Worm (Caenorhabditis elegans) whole organism, L4 larva: ENCODE results near the gene F55G7.4.
A peak's percentile ranks its signal among the peaks of the same experiment; 100 is the strongest.

ENCODE experiments used
- F44E2.7 ChIP-seq: fragments of 200-800 bp; sonication (Bioruptor generic); IDR thresholded peaks from 2 replicates; pipeline ENCODE4 v2.1.2; 2022; ENCODE audit warnings: missing genetic modification characterization, missing compliant biosample characterization
- F49E8.2 ChIP-seq: sonication (generic microtip); optimal IDR thresholded peaks from 2 replicates; lab custom pipeline; 2016; ENCODE audit warnings: missing compliant biosample characterization, mild to moderate bottlenecking, missing genetic modification characterization, borderline replicate concordance
- Y105C5A.15 ChIP-seq: fragments of 200-800 bp; sonication (Bioruptor generic); IDR thresholded peaks from 2 replicates; pipeline ENCODE4 v1.3.6; 2022; ENCODE audit warnings: missing genetic modification characterization, missing compliant biosample characterization
- ZK546.5 ChIP-seq, 2 experiments: sonication (generic microtip); optimal IDR thresholded peaks; 2 replicates each; lab custom pipeline; 2017; ENCODE audit warnings: missing biosample characterization in 2 of 2, missing genetic modification characterization in 2 of 2
- aly-2 ChIP-seq: sonication (generic microtip); optimal IDR thresholded peaks from 2 replicates; lab custom pipeline; 2018; ENCODE audit warnings: missing biosample characterization, missing genetic modification characterization
- ama-1 ChIP-seq: fragments of 150-350 bp; optimal IDR thresholded peaks from 2 replicates; lab custom pipeline; 2014; ENCODE audit warnings: inconsistent platforms, mixed read lengths
- arid-1 ChIP-seq: fragments of 200-800 bp; sonication (Bioruptor generic); conservative IDR thresholded peaks from 2 replicates; pipeline ENCODE4 v1.3.6; 2022; ENCODE audit warnings: missing genetic modification reagents, missing genetic modification characterization, missing compliant biosample characterization
- ceh-32 ChIP-seq: sonication (generic microtip); optimal IDR thresholded peaks from 2 replicates; lab custom pipeline; 2016; ENCODE audit warnings: mild to moderate bottlenecking, missing genetic modification characterization, missing compliant biosample characterization; ENCODE audit not compliant: poor library complexity
- ceh-62 ChIP-seq: sonication (generic microtip); optimal IDR thresholded peaks from 2 replicates; lab custom pipeline; 2017; ENCODE audit warnings: missing biosample characterization, missing genetic modification characterization
- ceh-82 ChIP-seq: sonication (generic microtip); optimal IDR thresholded peaks from 2 replicates; lab custom pipeline; 2017; ENCODE audit warnings: missing biosample characterization, missing genetic modification characterization
- cey-2 ChIP-seq: sonication (generic microtip); optimal IDR thresholded peaks from 3 replicates; lab custom pipeline; 2017; ENCODE audit warnings: missing genetic modification characterization, mild to moderate bottlenecking, missing compliant biosample characterization, antibody characterized with exemption, borderline replicate concordance; ENCODE audit not compliant: insufficient read depth
- daf-12 ChIP-seq: fragments of 150-350 bp; optimal IDR thresholded peaks from 2 replicates; lab custom pipeline; 2014; ENCODE audit warnings: missing biosample characterization, missing genetic modification reagents, missing genetic modification characterization
- daf-19 ChIP-seq: fragments of 200-800 bp; sonication (Bioruptor generic); conservative IDR thresholded peaks from 2 replicates; pipeline ENCODE4 v1.3.6; 2022; ENCODE audit warnings: missing genetic modification characterization, missing compliant biosample characterization
- jun-1 ChIP-seq: fragments of 150-350 bp; optimal IDR thresholded peaks from 2 replicates; lab custom pipeline; 2014; ENCODE audit warnings: missing biosample characterization, missing genetic modification reagents, missing genetic modification characterization
- lin-13 ChIP-seq: fragments of 150-350 bp; optimal IDR thresholded peaks from 2 replicates; lab custom pipeline; 2014; ENCODE audit warnings: missing biosample characterization, missing genetic modification reagents, missing genetic modification characterization
- lin-29 ChIP-seq: fragments of 200-800 bp; sonication (Bioruptor generic); IDR thresholded peaks from 2 replicates; pipeline ENCODE4 v1.3.6; 2022; ENCODE audit warnings: missing genetic modification reagents, missing genetic modification characterization, missing compliant biosample characterization
- lir-3 ChIP-seq: sonication (generic microtip); optimal IDR thresholded peaks from 2 replicates; lab custom pipeline; 2016; ENCODE audit warnings: mild to moderate bottlenecking, missing genetic modification characterization, missing compliant biosample characterization
- lsy-2 ChIP-seq, 2 experiments: fragments of 150-350 bp in 1 of 2; sonication (generic microtip) in 1 of 2; optimal IDR thresholded peaks; 2 replicates each; lab custom pipeline; 2014 to 2017; ENCODE audit warnings: missing biosample characterization in 2 of 2, missing genetic modification characterization in 2 of 2
- mep-1 ChIP-seq: fragments of 150-350 bp; sonication (generic microtip); optimal IDR thresholded peaks from 3 replicates; lab custom pipeline; 2014; ENCODE audit warnings: missing biosample characterization, missing genetic modification characterization
- mes-2 ChIP-seq: sonication (generic microtip); optimal IDR thresholded peaks from 2 replicates; lab custom pipeline; 2016; ENCODE audit warnings: missing genotype, mild to moderate bottlenecking, missing genetic modification characterization, missing compliant biosample characterization; ENCODE audit not compliant: poor library complexity, severe bottlenecking
- mxl-2 ChIP-seq: fragments of 200-800 bp; sonication (Bioruptor generic); conservative IDR thresholded peaks from 2 replicates; pipeline ENCODE4 v1.3.6; 2022; ENCODE audit warnings: missing genetic modification reagents, missing genetic modification characterization, missing compliant biosample characterization
- nhr-102 ChIP-seq: sonication (generic microtip); optimal IDR thresholded peaks from 2 replicates; lab custom pipeline; 2016; ENCODE audit warnings: mild to moderate bottlenecking, missing genetic modification characterization, moderate library complexity, missing compliant biosample characterization
- nhr-11 ChIP-seq: fragments of 150-350 bp; optimal IDR thresholded peaks from 2 replicates; lab custom pipeline; 2014; ENCODE audit warnings: missing biosample characterization, missing genetic modification characterization
- nhr-111 ChIP-seq: fragments of 200-800 bp; sonication (Bioruptor generic); optimal IDR thresholded peaks from 2 replicates; lab custom pipeline; 2018; ENCODE audit warnings: mild to moderate bottlenecking, missing genetic modification characterization, missing compliant biosample characterization
- nhr-28 ChIP-seq: fragments of 150-350 bp; optimal IDR thresholded peaks from 2 replicates; lab custom pipeline; 2014; ENCODE audit warnings: missing biosample characterization, missing genetic modification characterization
- nhr-41 ChIP-seq: fragments of 200-800 bp; sonication (Bioruptor generic); IDR thresholded peaks from 2 replicates; pipeline ENCODE4 v1.3.6; 2022; ENCODE audit warnings: missing genetic modification reagents, missing genetic modification characterization, missing compliant biosample characterization
- nhr-48 ChIP-seq: sonication (generic microtip); optimal IDR thresholded peaks from 2 replicates; lab custom pipeline; 2016; ENCODE audit warnings: mild to moderate bottlenecking, missing genetic modification characterization, missing compliant biosample characterization
- sdz-12 ChIP-seq: fragments of 200-800 bp; sonication (Bioruptor generic); optimal IDR thresholded peaks from 2 replicates; lab custom pipeline; 2018; ENCODE audit warnings: mild to moderate bottlenecking, missing genetic modification characterization, missing compliant biosample characterization
- set-16 ChIP-seq: fragments of 200-800 bp; sonication (Bioruptor generic); IDR thresholded peaks from 2 replicates; pipeline ENCODE4 v1.3.6; 2022; ENCODE audit warnings: missing genetic modification reagents, missing genetic modification characterization, missing compliant biosample characterization
- spr-3 ChIP-seq: fragments of 200-800 bp; sonication (Bioruptor generic); optimal IDR thresholded peaks from 2 replicates; lab custom pipeline; 2018; ENCODE audit warnings: mild to moderate bottlenecking, missing genetic modification characterization, missing compliant biosample characterization
- unc-130 ChIP-seq: sonication (generic microtip); optimal IDR thresholded peaks from 2 replicates; lab custom pipeline; 2016; ENCODE audit warnings: missing genetic modification reagents, missing genetic modification characterization, missing compliant biosample characterization
- unc-62 ChIP-seq, 3 experiments: fragments of 150-350 bp in 1 of 3; sonication (generic microtip); optimal IDR thresholded peaks in 2 of 3; peaks in 1 of 3; 1 replicate in 1 of 3; 2 replicates in 2 of 3; lab custom pipeline; 2014 to 2017; ENCODE audit warnings: missing biosample characterization in 3 of 3, missing genetic modification characterization in 3 of 3, missing genetic modification reagents in 3 of 3, missing genotype in 1 of 3
- zag-1 ChIP-seq: fragments of 150-350 bp; optimal IDR thresholded peaks from 2 replicates; lab custom pipeline; 2014; ENCODE audit warnings: missing biosample characterization, missing genetic modification characterization
- zip-2 ChIP-seq: fragments of 150-350 bp; optimal IDR thresholded peaks from 2 replicates; lab custom pipeline; 2014; ENCODE audit warnings: missing biosample characterization, missing genetic modification characterization

F55G7.4 gene

DNA sequence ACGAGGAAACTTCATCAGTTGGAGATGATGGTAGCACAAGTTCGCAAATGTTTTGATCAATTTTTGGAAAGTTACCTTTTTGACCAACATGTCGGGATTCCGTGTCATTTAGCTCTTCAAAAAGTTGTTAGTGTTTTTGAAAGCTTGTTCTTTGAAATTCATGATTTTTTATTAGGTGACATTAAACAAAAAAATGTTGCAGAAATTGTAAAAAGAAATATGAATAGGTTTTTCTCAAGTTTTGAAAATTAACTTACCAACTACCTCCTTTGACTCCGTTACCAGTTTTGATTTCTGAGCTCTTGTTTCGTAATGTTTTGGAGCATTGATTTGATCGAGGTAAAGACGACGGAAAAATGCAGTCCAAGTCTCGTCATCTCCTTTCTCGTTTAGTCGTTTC is 24.4 kb downstream of the F55G7.4 start:
- TF ChIP-seq arid-1 (GFP tag; lab: Robert Waterston, UW) (no peak), nhr-41 (GFP tag; lab: Robert Waterston, UW) (no peak), unc-62 (GFP tag; optimal IDR thresholded peaks at IDR 0.05 in 1 of 2; lab: Kevin White, UChicago) (peak in 1 of 2 experiments; percentile 94), unc-62 (tag; optimal IDR thresholded peaks at IDR 0.05; lab: Kevin White, UChicago) (no peak)

DNA sequence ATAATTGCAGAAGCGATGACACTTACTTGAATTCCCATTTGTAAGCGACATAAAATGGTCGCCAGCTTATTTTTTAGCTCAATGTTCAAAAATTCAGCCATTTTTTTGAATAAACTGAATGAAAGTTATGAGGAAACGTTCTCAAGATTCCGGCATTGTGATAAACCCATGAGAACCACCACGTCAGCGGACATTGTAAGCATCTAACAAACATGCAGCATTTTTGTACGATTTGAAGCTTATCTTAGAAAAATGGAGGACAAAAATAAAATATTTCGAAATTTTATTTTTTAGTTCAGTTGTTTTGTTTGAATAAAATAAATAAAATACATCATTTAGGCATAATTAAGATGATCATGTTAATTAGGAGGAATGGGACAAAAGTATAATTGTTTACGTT is 25.5 kb downstream of the F55G7.4 start, which contains the start of gene T08D10.4:
Gene T08D10.4 (minus strand): TSS at position 101 of the 400 bp plus-strand sequence.
- no peak for TF ChIP-seq lsy-2 (tag; optimal IDR thresholded peaks at IDR 0.05; lab: Kevin White, UChicago)
- no peak for TF ChIP-seq nhr-48 (tag; lab: Kevin White, UChicago)
- TF ChIP-seq set-16 (GFP tag; lab: Robert Waterston, UW), result no peak
- peak in 1 of 2 experiments; percentile 8 for TF ChIP-seq unc-62 (GFP tag; optimal IDR thresholded peaks at IDR 0.05 in 1 of 2; lab: Kevin White, UChicago)
- TF ChIP-seq unc-62 (tag; optimal IDR thresholded peaks at IDR 0.05; lab: Kevin White, UChicago), result no peak
- no peak for TF ChIP-seq daf-12 (tag; lab: Kevin White, UChicago)
- no peak for TF ChIP-seq nhr-102 (tag; lab: Kevin White, UChicago)

DNA sequence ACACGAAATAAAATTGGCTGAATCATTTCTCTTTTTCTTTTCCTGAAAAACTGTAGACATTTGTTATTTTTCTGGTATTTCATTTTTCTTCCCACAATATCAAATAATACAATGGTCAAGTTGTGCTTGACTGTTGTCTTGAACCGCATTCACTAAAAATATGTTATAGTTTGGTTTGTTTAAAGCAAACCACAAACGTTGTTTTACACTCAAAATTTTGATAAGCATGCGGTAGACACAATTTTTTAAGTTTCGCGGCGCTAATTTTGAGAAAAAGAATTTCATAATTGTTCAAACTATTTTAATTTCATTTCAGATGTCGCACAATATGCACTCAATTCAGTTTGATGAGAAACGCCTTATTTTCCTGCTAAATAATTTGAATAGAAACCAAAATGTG is 27.4 kb downstream of the F55G7.4 start, which contains the start of gene T08D10.3:
Gene T08D10.3 (plus strand): TSS at position 301 of the 400 bp plus-strand sequence.
- TF ChIP-seq cey-2 (tag; lab: Kevin White, UChicago) (no peak), Y105C5A.15 (GFP tag; lab: Robert Waterston, UW) (no peak), unc-130 (GFP tag; lab: Kevin White, UChicago) (no peak), F49E8.2 (tag; lab: Kevin White, UChicago) (no peak), mxl-2 (GFP tag; lab: Robert Waterston, UW) (no peak), zip-2 (tag; lab: Kevin White, UChicago) (no peak)

DNA sequence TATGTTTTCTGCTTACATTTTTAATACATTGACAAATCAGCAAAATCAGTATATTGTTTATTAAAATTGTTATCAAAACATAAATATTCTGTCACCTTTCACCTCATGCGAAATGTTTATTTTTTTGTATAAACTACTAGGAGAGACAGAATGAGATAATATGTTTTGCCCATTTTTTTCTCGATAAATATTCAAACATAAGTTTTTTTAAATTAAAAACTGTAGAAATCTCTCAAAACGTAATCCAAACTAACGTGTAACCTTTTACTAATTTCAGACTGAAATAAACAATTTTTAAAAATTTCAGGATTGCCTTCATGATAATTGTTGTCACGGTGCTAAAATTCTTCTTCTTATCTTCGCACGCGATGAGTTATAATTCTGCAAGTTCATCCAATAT is 29.6 kb downstream of the F55G7.4 start, which contains the start of gene T08D10.5:
Gene T08D10.5 (plus strand): TSS at position 301 of the 400 bp plus-strand sequence.
- no peak for TF ChIP-seq ama-1 (lab: Kevin White, UChicago)
- no peak for TF ChIP-seq mep-1
- TF ChIP-seq zag-1 (tag; lab: Kevin White, UChicago), result no peak
- TF ChIP-seq F44E2.7, result no peak
- no peak for TF ChIP-seq unc-62 (GFP tag; optimal IDR thresholded peaks at IDR 0.05 in 1 of 2; lab: Kevin White, UChicago)
- TF ChIP-seq unc-62 (tag; optimal IDR thresholded peaks at IDR 0.05; lab: Kevin White, UChicago), result no peak
- TF ChIP-seq daf-19 (GFP tag; lab: Robert Waterston, UW), result no peak
- no peak for TF ChIP-seq ZK546.5 (tag; optimal IDR thresholded peaks at IDR 0.05; lab: Kevin White, UChicago)
- no peak for TF ChIP-seq spr-3
- no peak for TF ChIP-seq aly-2 (tag; lab: Kevin White, UChicago)
- no peak for TF ChIP-seq set-16 (GFP tag; lab: Robert Waterston, UW)
- TF ChIP-seq zip-2 (tag; lab: Kevin White, UChicago), result no peak
- no peak for TF ChIP-seq lin-29 (GFP tag; lab: Robert Waterston, UW)
- TF ChIP-seq lin-13 (GFP tag; lab: Kevin White, UChicago), result no peak
- no peak for TF ChIP-seq nhr-111 (GFP tag; lab: Kevin White, UChicago)
- no peak for TF ChIP-seq arid-1 (GFP tag; lab: Robert Waterston, UW)
- TF ChIP-seq sdz-12 (GFP tag; lab: Kevin White, UChicago), result no peak
- no peak for TF ChIP-seq nhr-28
- no peak for TF ChIP-seq jun-1 (tag; lab: Kevin White, UChicago)
- TF ChIP-seq ceh-82, result no peak
- TF ChIP-seq nhr-11, result no peak
- TF ChIP-seq, all 104 proteins: peak for 0

DNA sequence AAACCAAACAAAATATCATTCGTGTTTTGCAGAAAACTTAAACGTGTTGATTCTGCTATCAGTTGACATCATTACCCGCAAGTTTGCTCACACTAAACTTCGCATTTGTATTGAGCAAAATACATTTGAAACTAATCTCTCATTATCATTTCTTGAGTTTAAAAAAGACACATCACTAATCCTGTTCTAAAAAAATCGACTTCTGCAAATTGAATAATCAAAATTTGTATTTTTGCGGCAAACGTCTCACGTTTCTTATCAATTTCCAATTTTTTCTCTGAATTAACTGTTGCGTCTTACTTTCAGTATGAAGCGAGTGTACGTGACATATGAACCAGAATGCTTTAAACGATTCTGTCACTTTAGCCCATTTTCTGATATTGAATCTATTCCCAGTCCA is 32.2 kb downstream of the F55G7.4 start, which contains the start of gene C49F5.8:
Gene C49F5.8 (plus strand): TSS at position 301 of the 400 bp plus-strand sequence.
- TF ChIP-seq mes-2 (tag; lab: Kevin White, UChicago) (no peak), arid-1 (GFP tag; lab: Robert Waterston, UW) (no peak), nhr-28 (peak; percentile 1), lir-3 (tag; lab: Kevin White, UChicago) (no peak), lin-13 (GFP tag; lab: Kevin White, UChicago) (no peak), ceh-62 (no peak), ceh-32 (no peak)
